Fruit fly (Drosophila melanogaster): ENCODE measurements around the gene Ing3.

DNA sequence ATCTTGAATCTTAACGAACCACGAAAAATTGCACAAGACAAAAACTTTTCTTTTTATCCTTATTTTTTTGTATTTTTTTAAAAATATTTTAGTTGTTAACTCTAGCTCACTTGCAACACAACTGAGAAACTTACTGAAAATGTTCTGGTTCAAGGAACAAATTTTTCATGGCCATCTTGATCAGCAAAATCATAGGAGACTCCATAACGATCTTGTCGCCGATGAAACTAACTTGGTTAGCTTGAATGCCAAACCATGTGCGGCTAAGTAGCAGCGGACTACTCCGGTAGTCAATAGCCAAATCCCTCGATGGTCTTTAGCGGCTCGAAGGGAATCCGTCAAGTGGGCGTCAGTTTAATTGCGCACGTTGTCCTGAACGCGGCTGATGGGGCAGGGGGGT lies 35.4 kb downstream of the Ing3 start, which contains the start of gene CG15040:
- TF ChIP-seq Hr78 (GFP tag; optimal IDR thresholded peaks at IDR 0.05) (no peak), GATAd (GFP tag; optimal IDR thresholded peaks at IDR 0.05) (no peak), OdsH (GFP tag; optimal IDR thresholded peaks at IDR 0.05) (no peak), br (GFP tag; optimal IDR thresholded peaks at IDR 0.05) (no peak), Myc (optimal IDR thresholded peaks at IDR 0.05) (no peak), pan (optimal IDR thresholded peaks at IDR 0.05) (no peak), jim (GFP tag; optimal IDR thresholded peaks at IDR 0.05) (no peak), fru (GFP tag; optimal IDR thresholded peaks at IDR 0.05) (no peak)

Data from whole organism, wandering third instar larva.